Fruit fly (Drosophila melanogaster) whole organism, embryonic: ENCODE data around the gene borr.

ENCODE experiments used
- CG10321 ChIP-seq: fragments of 200-800 bp; sonication (Bioruptor generic); IDR thresholded peaks from 2 replicates; pipeline ENCODE4 v1.3.6; 2022; ENCODE audit warnings: missing biosample characterization, missing genetic modification characterization
- CG11093 ChIP-seq: fragments of 200-800 bp; sonication (Bioruptor generic); IDR thresholded peaks from 3 replicates; pipeline ENCODE4 v1.3.6; 2022; ENCODE audit warnings: missing biosample characterization, missing genetic modification characterization
- CG11560 ChIP-seq: fragments of 200-800 bp; sonication (Bioruptor generic); IDR thresholded peaks from 3 replicates; pipeline ENCODE4 v1.3.6; 2022; ENCODE audit warnings: missing biosample characterization, missing genetic modification characterization
- CG11723 ChIP-seq: fragments of 200-800 bp; sonication (Bioruptor generic); optimal IDR thresholded peaks from 2 replicates; lab custom pipeline; 2017; ENCODE audit warnings: missing biosample characterization, mild to moderate bottlenecking, missing genetic modification characterization
- CG12071 ChIP-seq: fragments of 200-800 bp; sonication (Bioruptor generic); optimal IDR thresholded peaks from 3 replicates; lab custom pipeline; 2018; ENCODE audit warnings: missing biosample characterization, mild to moderate bottlenecking, missing genetic modification characterization
- CG12155 ChIP-seq: fragments of 200-800 bp; sonication (Bioruptor generic); optimal IDR thresholded peaks from 3 replicates; lab custom pipeline; 2016; ENCODE audit warnings: missing biosample characterization, missing genetic modification characterization
- CG12659 ChIP-seq: fragments of 200-800 bp; sonication (Bioruptor generic); optimal IDR thresholded peaks from 3 replicates; lab custom pipeline; 2017; ENCODE audit warnings: mild to moderate bottlenecking, missing biosample characterization, missing genetic modification reagents, missing genetic modification characterization
- CG14050 ChIP-seq: fragments of 200-800 bp; sonication (Bioruptor generic); IDR thresholded peaks from 3 replicates; pipeline ENCODE4 v1.3.6; 2022; ENCODE audit warnings: missing biosample characterization, missing genetic modification characterization
- CG15696 ChIP-seq: fragments of 200-800 bp; sonication (Bioruptor generic); optimal IDR thresholded peaks from 2 replicates; lab custom pipeline; 2019; ENCODE audit warnings: missing biosample characterization, mild to moderate bottlenecking, missing genetic modification characterization, moderate library complexity
- CG1603 ChIP-seq: fragments of 200-800 bp; sonication (Bioruptor generic); optimal IDR thresholded peaks from 2 replicates; lab custom pipeline; 2019; ENCODE audit warnings: missing biosample characterization, mild to moderate bottlenecking, missing genetic modification characterization, moderate library complexity
- CG17385 ChIP-seq: fragments of 200-800 bp; sonication (Bioruptor generic); optimal IDR thresholded peaks from 3 replicates; lab custom pipeline; 2018; ENCODE audit warnings: missing biosample characterization, mild to moderate bottlenecking, missing genetic modification characterization
- CG1792 ChIP-seq: fragments of 200-800 bp; sonication (Bioruptor generic); optimal IDR thresholded peaks from 2 replicates; lab custom pipeline; 2016; ENCODE audit warnings: missing biosample characterization, missing genetic modification characterization
- CG2129 ChIP-seq: fragments of 200-800 bp; sonication (Bioruptor generic); IDR thresholded peaks from 2 replicates; pipeline ENCODE4 v1.3.6; 2022; ENCODE audit warnings: missing biosample characterization, missing genetic modification characterization; ENCODE audit not compliant: partially characterized antibody
- CG2199 ChIP-seq: fragments of 200-800 bp; sonication (Bioruptor generic); IDR thresholded peaks from 3 replicates; pipeline ENCODE4 v1.3.6; 2022; ENCODE audit warnings: missing biosample characterization, missing genetic modification characterization
- CG30020 ChIP-seq: fragments of 200-800 bp; optimal IDR thresholded peaks from 2 replicates; lab custom pipeline; 2019; ENCODE audit warnings: missing biosample characterization, mild to moderate bottlenecking, missing genetic modification characterization, moderate library complexity
- CG30431 ChIP-seq: fragments of 200-800 bp; sonication (Bioruptor generic); optimal IDR thresholded peaks from 2 replicates; lab custom pipeline; 2017; ENCODE audit warnings: missing biosample characterization, missing genetic modification characterization
- CG34224 ChIP-seq: fragments of 200-800 bp; sonication (Bioruptor generic); IDR thresholded peaks from 3 replicates; pipeline ENCODE4 v1.3.6; 2022; ENCODE audit warnings: missing biosample characterization, missing genetic modification characterization; ENCODE audit not compliant: partially characterized antibody
- CG4854 ChIP-seq: fragments of 200-800 bp; sonication (Bioruptor generic); optimal IDR thresholded peaks from 2 replicates; lab custom pipeline; 2016; ENCODE audit warnings: missing biosample characterization, missing genetic modification characterization, inconsistent platforms
- CG6254 ChIP-seq: fragments of 200-800 bp; sonication (Bioruptor generic); optimal IDR thresholded peaks from 3 replicates; lab custom pipeline; 2017; ENCODE audit warnings: mild to moderate bottlenecking, missing biosample characterization, missing genetic modification reagents, missing genetic modification characterization
- CG6683 ChIP-seq: fragments of 200-800 bp; sonication (Bioruptor generic); optimal IDR thresholded peaks from 2 replicates; lab custom pipeline; 2017; ENCODE audit warnings: missing biosample characterization, mild to moderate bottlenecking, missing genetic modification characterization, missing genetic modification reagents
- CG8089 ChIP-seq: fragments of 200-800 bp; sonication (Bioruptor generic); optimal IDR thresholded peaks from 3 replicates; lab custom pipeline; 2016; ENCODE audit warnings: missing biosample characterization, missing genetic modification characterization
- CG9817 ChIP-seq: fragments of 200-800 bp; sonication (Bioruptor generic); optimal IDR thresholded peaks from 2 replicates; lab custom pipeline; 2018; ENCODE audit warnings: missing biosample characterization, mild to moderate bottlenecking, missing genetic modification characterization, moderate library complexity
- CTCF ChIP-seq: fragments of 200-800 bp; sonication (Bioruptor generic); optimal IDR thresholded peaks from 2 replicates; lab custom pipeline; 2017; ENCODE audit warnings: missing biosample characterization, mild to moderate bottlenecking, missing genetic modification characterization, moderate library complexity
- CkIIα-i1 ChIP-seq: fragments of 200-800 bp; sonication (Bioruptor generic); IDR thresholded peaks from 2 replicates; pipeline ENCODE4 v1.3.6; 2022; ENCODE audit warnings: missing biosample characterization, missing genetic modification characterization
- Dfd ChIP-seq, 2 experiments: fragments of >200 bp; optimal IDR thresholded peaks; 2 replicates each; lab custom pipeline; 2017; ENCODE audit warnings: missing biosample characterization in 2 of 2, missing genetic modification characterization in 2 of 2
- Ets65A ChIP-seq: fragments of 200-800 bp; sonication (Bioruptor generic); peaks from one replicate; lab custom pipeline; 2016; ENCODE audit warnings: missing biosample characterization, missing genetic modification characterization
- Fer3 ChIP-seq: fragments of 200-800 bp; sonication (Bioruptor generic); optimal IDR thresholded peaks from 2 replicates; lab custom pipeline; 2018; ENCODE audit warnings: missing biosample characterization, mild to moderate bottlenecking, missing genetic modification characterization, moderate library complexity
- HHEX ChIP-seq: fragments of 200-800 bp; sonication (Bioruptor generic); optimal IDR thresholded peaks from 3 replicates; lab custom pipeline; 2017; ENCODE audit warnings: missing biosample characterization, mild to moderate bottlenecking, missing genetic modification characterization, missing genetic modification reagents
- HLH3B ChIP-seq: fragments of 200-800 bp; sonication (Bioruptor generic); IDR thresholded peaks from 2 replicates; pipeline ENCODE4 v1.3.6; 2022; ENCODE audit warnings: missing biosample characterization, missing genetic modification characterization
- NC2β ChIP-seq: fragments of 200-800 bp; sonication (Bioruptor generic); optimal IDR thresholded peaks from 2 replicates; lab custom pipeline; 2016; ENCODE audit warnings: missing biosample characterization, missing genetic modification characterization
- Opbp ChIP-seq: fragments of 200-800 bp; sonication (Bioruptor generic); IDR thresholded peaks from 3 replicates; pipeline ENCODE4 v1.3.6; 2022; ENCODE audit warnings: missing biosample characterization, missing genetic modification characterization; ENCODE audit not compliant: partially characterized antibody
- Pdp1 ChIP-seq, 2 experiments: fragments of 200-800 bp; sonication (Bioruptor generic); optimal IDR thresholded peaks; 3 replicates each; lab custom pipeline; 2016; ENCODE audit warnings: missing biosample characterization in 2 of 2, missing genetic modification characterization in 2 of 2, mild to moderate bottlenecking in 1 of 2, moderate library complexity in 1 of 2
- Side ChIP-seq: fragments of 200-800 bp; sonication (Bioruptor generic); optimal IDR thresholded peaks from 2 replicates; lab custom pipeline; 2016; ENCODE audit warnings: missing biosample characterization, missing genetic modification characterization
- Xrp1 ChIP-seq: fragments of 200-800 bp; sonication (Bioruptor generic); IDR thresholded peaks from 2 replicates; pipeline ENCODE4 v1.3.6; 2022; ENCODE audit warnings: missing biosample characterization, missing genetic modification characterization
- ac ChIP-seq: fragments of 200-800 bp; sonication (Bioruptor generic); optimal IDR thresholded peaks from 3 replicates; lab custom pipeline; 2017; ENCODE audit warnings: missing biosample characterization, mild to moderate bottlenecking, missing genetic modification characterization
- ato ChIP-seq: fragments of 200-800 bp; sonication (Bioruptor generic); IDR thresholded peaks from 2 replicates; pipeline ENCODE4 v1.3.6; 2022; ENCODE audit warnings: missing biosample characterization, missing genetic modification characterization; ENCODE audit not compliant: partially characterized antibody
- cas ChIP-seq: fragments of 200-800 bp; sonication (Bioruptor generic); IDR thresholded peaks from 2 replicates; pipeline ENCODE4 v1.3.6; 2022; ENCODE audit warnings: missing biosample characterization, missing genetic modification characterization
- disco-r ChIP-seq: fragments of 200-800 bp; sonication (Bioruptor generic); optimal IDR thresholded peaks from 2 replicates; lab custom pipeline; 2016; ENCODE audit warnings: missing biosample characterization, missing genetic modification characterization
- klu ChIP-seq: fragments of 200-800 bp; sonication (Bioruptor generic); IDR thresholded peaks from 2 replicates; pipeline ENCODE4 v1.3.6; 2022; ENCODE audit warnings: missing biosample characterization, missing genetic modification characterization
- luna ChIP-seq: fragments of 200-800 bp; sonication (Bioruptor generic); optimal IDR thresholded peaks from 2 replicates; lab custom pipeline; 2016; ENCODE audit warnings: missing biosample characterization, missing genetic modification characterization
- maf-S ChIP-seq: fragments of 200-800 bp; sonication (Bioruptor generic); optimal IDR thresholded peaks from 2 replicates; lab custom pipeline; 2016; ENCODE audit warnings: missing biosample characterization, missing genetic modification characterization
- mld ChIP-seq: fragments of 200-800 bp; sonication (Bioruptor generic); IDR thresholded peaks from 3 replicates; pipeline ENCODE4 v1.3.6; 2022; ENCODE audit warnings: missing biosample characterization, missing genetic modification characterization; ENCODE audit not compliant: partially characterized antibody
- phol ChIP-seq: fragments of 200-800 bp; sonication (Bioruptor generic); optimal IDR thresholded peaks from 3 replicates; lab custom pipeline; 2018; ENCODE audit warnings: missing biosample characterization, mild to moderate bottlenecking, missing genetic modification characterization, moderate library complexity
- pum ChIP-seq: fragments of 200-800 bp; sonication (Bioruptor generic); optimal IDR thresholded peaks from 2 replicates; lab custom pipeline; 2016; ENCODE audit warnings: missing biosample characterization, missing genetic modification characterization
- pzg ChIP-seq: fragments of 200-800 bp; sonication (Bioruptor generic); optimal IDR thresholded peaks from 3 replicates; lab custom pipeline; 2018; ENCODE audit warnings: missing biosample characterization, mild to moderate bottlenecking, missing genetic modification characterization, moderate library complexity
- seq ChIP-seq: fragments of 200-800 bp; sonication (Bioruptor generic); IDR thresholded peaks from 2 replicates; pipeline ENCODE4 v1.3.6; 2022; ENCODE audit warnings: missing biosample characterization, missing genetic modification characterization
- sr ChIP-seq: fragments of 200-800 bp; sonication (Bioruptor generic); IDR thresholded peaks from 3 replicates; pipeline ENCODE4 v1.3.6; 2022; ENCODE audit warnings: missing biosample characterization, missing genetic modification characterization
- trem ChIP-seq: fragments of 200-800 bp; optimal IDR thresholded peaks from 3 replicates; lab custom pipeline; 2019; ENCODE audit warnings: missing biosample characterization, mild to moderate bottlenecking, missing genetic modification characterization, moderate library complexity
- vvl ChIP-seq: fragments of 200-800 bp; sonication (Bioruptor generic); IDR thresholded peaks from 2 replicates; pipeline ENCODE4 v1.3.6; 2022; ENCODE audit warnings: missing biosample characterization, missing genetic modification characterization

Gene borr

dm6 chr2L:9210864-9211701 lies 41.8 kb downstream of the borr start (continued):
- TF ChIP-seq CG11723 (GFP tag; lab: Kevin White, UChicago): peak; percentile 25
- TF ChIP-seq Side (GFP tag; lab: Kevin White, UChicago): no peak
- peak; percentile 55; the same call in 1 of the 2 replicates for TF ChIP-seq seq
- no peak for TF ChIP-seq pzg (GFP tag; lab: Kevin White, UChicago)
- TF ChIP-seq NC2β: no peak
- TF ChIP-seq CG8089 (GFP tag; lab: Kevin White, UChicago): no peak
- peak in 1 of 2 experiments; percentile 25 for TF ChIP-seq Pdp1 (GFP tag; optimal IDR thresholded peaks at IDR 0.05; lab: Kevin White, UChicago)
- peak; percentile 28 for TF ChIP-seq CG4854 (GFP tag; lab: Kevin White, UChicago)
- peak; percentile 52 for TF ChIP-seq HHEX (GFP tag; lab: Kevin White, UChicago)
- peak; percentile 60 for TF ChIP-seq CG9817 (tag; lab: Kevin White, UChicago)
- no peak; the same call in 1 of the 2 replicates for TF ChIP-seq klu (GFP tag; lab: Robert Waterston, UW)
- no peak for TF ChIP-seq cas (GFP tag; lab: Robert Waterston, UW)
- no peak for TF ChIP-seq HLH3B
- no peak for TF ChIP-seq mld (GFP tag; lab: Robert Waterston, UW)
- TF ChIP-seq CG6683 (GFP tag; lab: Kevin White, UChicago): peak; percentile 38
- TF ChIP-seq CG30431 (GFP tag; lab: Kevin White, UChicago): peak; percentile 43
- TF ChIP-seq CG11560 (tag; lab: Robert Waterston, UW): 0 out of 3 replicates have a peak, but pooled peaks have one; percentile 33
- TF ChIP-seq CG12659 (GFP tag; lab: Kevin White, UChicago): peak; percentile 53
- TF ChIP-seq CG12071 (GFP tag; lab: Kevin White, UChicago): peak; percentile 28
- TF ChIP-seq Ets65A (GFP tag; lab: Kevin White, UChicago): peak; percentile 92
- peak; percentile 68 for TF ChIP-seq Xrp1 (GFP tag; lab: Robert Waterston, UW)
- TF ChIP-seq Dfd (GFP tag; optimal IDR thresholded peaks at IDR 0.05; lab: Kevin White, UChicago): no peak
- no peak for TF ChIP-seq disco-r (GFP tag; lab: Kevin White, UChicago)
- TF ChIP-seq CG6254 (GFP tag; lab: Kevin White, UChicago): peak; percentile 54
- peak; percentile 20 for TF ChIP-seq CG15696 (tag; lab: Kevin White, UChicago)
- TF ChIP-seq maf-S (GFP tag; lab: Kevin White, UChicago): no peak
- TF ChIP-seq CG1792 (GFP tag; lab: Kevin White, UChicago): no peak
- TF ChIP-seq Opbp (GFP tag; lab: Robert Waterston, UW): no peak
- TF ChIP-seq CG11093 (GFP tag; lab: Robert Waterston, UW): peak; percentile 47; the same call in 1 of the 3 replicates
- no peak for TF ChIP-seq luna (GFP tag; lab: Kevin White, UChicago)
- no peak for TF ChIP-seq CG2199 (GFP tag; lab: Robert Waterston, UW)
- TF ChIP-seq CG1603 (tag; lab: Kevin White, UChicago): no peak
- peak; percentile 7 for TF ChIP-seq trem (tag; lab: Kevin White, UChicago)
- TF ChIP-seq CG12155 (GFP tag; lab: Kevin White, UChicago): peak; percentile 43
- no peak for TF ChIP-seq CG30020 (tag; lab: Kevin White, UChicago)
- no peak for TF ChIP-seq pum (GFP tag; lab: Kevin White, UChicago)
- TF ChIP-seq CG17385 (GFP tag; lab: Kevin White, UChicago): peak; percentile 42
- TF ChIP-seq vvl: peak; percentile 73; the same call in 1 of the 2 replicates
- peak; percentile 41; the same call in 1 of the 3 replicates for TF ChIP-seq CG14050 (GFP tag; lab: Robert Waterston, UW)
- peak; percentile 53 for TF ChIP-seq Fer3
- no peak for TF ChIP-seq ac (GFP tag; lab: Kevin White, UChicago)
- TF ChIP-seq sr (GFP tag; lab: Robert Waterston, UW): peak; percentile 65; the same call in 1 of the 3 replicates
- peak; percentile 77 for TF ChIP-seq CG10321 (GFP tag; lab: Robert Waterston, UW)
- no peak for TF ChIP-seq ato (GFP tag; lab: Robert Waterston, UW)
- TF ChIP-seq CTCF: no peak
- no peak for TF ChIP-seq CG2129 (GFP tag; lab: Robert Waterston, UW)
- TF ChIP-seq phol (tag; lab: Kevin White, UChicago): peak; percentile 67
- no peak for TF ChIP-seq CG34224 (GFP tag; lab: Robert Waterston, UW)
- TF ChIP-seq CkIIα-i1 (GFP tag; lab: Robert Waterston, UW): no peak
